Worm (Caenorhabditis elegans) whole organism, midembryonic: ENCODE results near the gene srx-2.

ENCODE experiments used
- T22C8.4 ChIP-seq: fragments of 200-800 bp; sonication (Bioruptor generic); IDR thresholded peaks from 2 replicates; pipeline ENCODE4 v1.3.6; 2022; ENCODE audit warnings: missing genetic modification characterization, missing compliant biosample characterization
- flt-1 ChIP-seq: fragments of 200-800 bp; sonication (Bioruptor generic); IDR thresholded peaks from 2 replicates; pipeline ENCODE4 v1.3.6; 2022; ENCODE audit warnings: missing genetic modification characterization, missing compliant biosample characterization
- klf-2 ChIP-seq: fragments of 200-800 bp; sonication (Bioruptor generic); conservative IDR thresholded peaks from 2 replicates; pipeline ENCODE4 v1.3.6; 2022; ENCODE audit warnings: missing genetic modification reagents, missing genetic modification characterization, missing compliant biosample characterization
- med-1 ChIP-seq: sonication (generic microtip); optimal IDR thresholded peaks from 2 replicates; lab custom pipeline; 2017; ENCODE audit warnings: missing genetic modification characterization, mild to moderate bottlenecking, missing compliant biosample characterization, antibody characterized with exemption, missing genetic modification reagents; ENCODE audit not compliant: insufficient read depth
- ref-1 ChIP-seq: fragments of 200-800 bp; sonication (Bioruptor generic); conservative IDR thresholded peaks from 2 replicates; pipeline ENCODE4 v1.3.6; 2022; ENCODE audit warnings: missing genetic modification reagents, missing genetic modification characterization, missing compliant biosample characterization
- tab-1 ChIP-seq: fragments of 200-800 bp; sonication (Bioruptor generic); IDR thresholded peaks from 2 replicates; pipeline ENCODE4 v1.3.6; 2022; ENCODE audit warnings: missing genetic modification characterization, missing compliant biosample characterization
- ztf-23 ChIP-seq: fragments of 200-800 bp; sonication (Bioruptor generic); IDR thresholded peaks from 2 replicates; pipeline ENCODE4 v1.3.6; 2022; ENCODE audit warnings: missing genetic modification reagents, missing genetic modification characterization, missing compliant biosample characterization
- ztf-29 ChIP-seq: fragments of 200-800 bp; sonication (Bioruptor generic); IDR thresholded peaks from 2 replicates; pipeline ENCODE4 v1.3.6; 2022; ENCODE audit warnings: missing genetic modification reagents, missing genetic modification characterization, missing compliant biosample characterization

DNA sequence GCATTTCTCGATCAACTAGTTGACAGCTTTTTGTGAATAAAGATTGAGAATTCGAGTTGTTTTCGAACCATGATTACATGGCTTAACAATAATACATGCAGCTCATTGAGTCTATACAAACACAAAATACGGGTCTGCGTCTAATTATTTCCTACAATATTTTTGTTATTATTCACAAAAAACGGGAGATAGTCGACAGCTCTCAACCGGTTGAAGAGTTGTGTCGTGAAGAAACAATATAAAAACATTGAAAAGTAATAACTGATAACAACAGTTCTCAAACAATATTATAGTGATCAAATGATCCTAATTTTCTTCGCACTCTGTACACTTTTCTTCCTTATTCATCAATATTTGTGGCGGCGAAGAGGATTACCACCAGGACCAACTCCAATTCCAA, 31.8 kb downstream of the srx-2 start, which contains the start of gene cyp-33B1:
- TF ChIP-seq flt-1 (GFP tag; lab: Robert Waterston, UW) = no peak
- no peak for TF ChIP-seq ztf-29 (GFP tag; lab: Robert Waterston, UW)
- TF ChIP-seq tab-1 = no peak
- TF ChIP-seq med-1 (GFP tag; lab: Kevin White, UChicago) = no peak
- TF ChIP-seq ztf-23 = no peak
- TF ChIP-seq T22C8.4 (GFP tag; lab: Robert Waterston, UW) = no peak
- TF ChIP-seq ref-1 (GFP tag; lab: Robert Waterston, UW) = no peak
- no peak for TF ChIP-seq klf-2 (GFP tag; lab: Robert Waterston, UW)
